Fruit fly (Drosophila melanogaster) whole organism, wandering third instar larva: ENCODE results near the gene CG5180.

ENCODE experiments used
- Abd-B ChIP-seq: fragments of >200 bp; optimal IDR thresholded peaks from 2 replicates; lab custom pipeline; 2017; ENCODE audit warnings: missing biosample characterization, missing genetic modification characterization
- CG32264 ChIP-seq: fragments of 200-800 bp; sonication (Bioruptor generic); optimal IDR thresholded peaks from 2 replicates; lab custom pipeline; 2016; ENCODE audit warnings: missing biosample characterization, missing genetic modification characterization
- CG9705 ChIP-seq: fragments of 200-800 bp; sonication (Bioruptor generic); optimal IDR thresholded peaks from 2 replicates; lab custom pipeline; 2018; ENCODE audit warnings: missing biosample characterization, mild to moderate bottlenecking, missing genetic modification characterization
- CrebA ChIP-seq: fragments of 200-800 bp; sonication (Bioruptor generic); optimal IDR thresholded peaks from 2 replicates; lab custom pipeline; 2016; ENCODE audit warnings: missing biosample characterization, mild to moderate bottlenecking, missing genetic modification characterization, borderline replicate concordance
- Dfd ChIP-seq: fragments of >200 bp; optimal IDR thresholded peaks from 2 replicates; lab custom pipeline; 2017; ENCODE audit warnings: missing biosample characterization, missing genetic modification characterization
- Dif ChIP-seq: fragments of 200-275, 200-300 bp; sonication (Bioruptor generic); optimal IDR thresholded peaks from 2 replicates; lab custom pipeline; 2018; ENCODE audit warnings: missing biosample characterization, missing genetic modification characterization; ENCODE audit not compliant: partially characterized antibody
- GATAd ChIP-seq: sonication (Bioruptor generic); optimal IDR thresholded peaks from 2 replicates; lab custom pipeline; 2016; ENCODE audit warnings: missing biosample characterization, missing genetic modification characterization
- HLH106 ChIP-seq: fragments of 200-800 bp; optimal IDR thresholded peaks from 3 replicates; lab custom pipeline; 2019; ENCODE audit warnings: missing biosample characterization, mild to moderate bottlenecking, missing genetic modification characterization, moderate library complexity
- Hnf4 ChIP-seq: fragments of 200-800 bp; sonication (Bioruptor generic); optimal IDR thresholded peaks from 2 replicates; lab custom pipeline; 2016; ENCODE audit warnings: missing biosample characterization, mild to moderate bottlenecking, missing genetic modification characterization
- Hr78 ChIP-seq: fragments of >200 bp; optimal IDR thresholded peaks from 2 replicates; lab custom pipeline; 2017; ENCODE audit warnings: missing biosample characterization, missing genetic modification characterization
- Hr83 ChIP-seq: fragments of 200-300 bp; sonication (Bioruptor generic); optimal IDR thresholded peaks from 2 replicates; lab custom pipeline; 2016; ENCODE audit warnings: missing biosample characterization, mild to moderate bottlenecking, missing genetic modification characterization, moderate library complexity; ENCODE audit not compliant: poor library complexity, severe bottlenecking
- Jra ChIP-seq: sonication (Bioruptor generic); optimal IDR thresholded peaks from 2 replicates; lab custom pipeline; 2016; ENCODE audit warnings: missing biosample characterization, missing genetic modification characterization
- Mio ChIP-seq: sonication (Bioruptor generic); optimal IDR thresholded peaks from 2 replicates; lab custom pipeline; 2016; ENCODE audit warnings: missing biosample characterization, missing genetic modification characterization
- Myc ChIP-seq: fragments of >200 bp; optimal IDR thresholded peaks from 2 replicates; lab custom pipeline; 2017
- N ChIP-seq: fragments of >200 bp; optimal IDR thresholded peaks from 2 replicates; lab custom pipeline; 2018; ENCODE audit warnings: missing biosample characterization, missing external identifiers, missing genetic modification characterization
- OdsH ChIP-seq: fragments of 200-800 bp; sonication (Bioruptor generic); optimal IDR thresholded peaks from 2 replicates; lab custom pipeline; 2016; ENCODE audit warnings: missing biosample characterization, mild to moderate bottlenecking, missing genetic modification characterization
- Rel ChIP-seq, 2 experiments: fragments of 200-800 bp; sonication (Bioruptor generic) in 1 of 2; optimal IDR thresholded peaks; 2 replicates in 1 of 2; 3 replicates in 1 of 2; lab custom pipeline; 2016 to 2019; ENCODE audit warnings: mild to moderate bottlenecking in 2 of 2, missing biosample characterization in 2 of 2, missing genetic modification characterization in 2 of 2, moderate library complexity in 1 of 2
- Sp1 ChIP-seq: fragments of 200-800 bp; sonication (Bioruptor generic); optimal IDR thresholded peaks from 3 replicates; lab custom pipeline; 2019; ENCODE audit warnings: missing biosample characterization, mild to moderate bottlenecking, missing genetic modification characterization, moderate library complexity
- Vsx2 ChIP-seq: fragments of 200-300, 225-300 bp; sonication (Bioruptor generic); optimal IDR thresholded peaks from 2 replicates; lab custom pipeline; 2018; ENCODE audit warnings: missing biosample characterization, missing genetic modification characterization; ENCODE audit not compliant: partially characterized antibody
- br ChIP-seq: fragments of 200-800 bp; sonication (Bioruptor generic); optimal IDR thresholded peaks from 2 replicates; lab custom pipeline; 2016; ENCODE audit warnings: missing biosample characterization, missing genetic modification characterization
- brk ChIP-seq: fragments of 200-800 bp; sonication (Bioruptor generic); optimal IDR thresholded peaks from 2 replicates; lab custom pipeline; 2016; ENCODE audit warnings: missing biosample characterization, mild to moderate bottlenecking, missing genetic modification characterization
- dl ChIP-seq, 2 experiments: fragments of 175-275, 200-275 bp in 1 of 2; fragments of 200-275 bp in 1 of 2; sonication (Bioruptor generic); optimal IDR thresholded peaks; lab custom pipeline; 2018; ENCODE audit warnings: mild to moderate bottlenecking in 2 of 2, missing biosample characterization in 2 of 2, missing genetic modification characterization in 2 of 2, moderate library complexity in 2 of 2; ENCODE audit not compliant: partially characterized antibody in 2 of 2, insufficient read depth in 1 of 2
- dmrt93B ChIP-seq: fragments of 200-800 bp; sonication (Bioruptor generic); optimal IDR thresholded peaks from 2 replicates; lab custom pipeline; 2018; ENCODE audit warnings: missing biosample characterization, mild to moderate bottlenecking, missing genetic modification characterization
- dsf ChIP-seq: sonication (Bioruptor generic); optimal IDR thresholded peaks from 2 replicates; lab custom pipeline; 2016; ENCODE audit warnings: missing biosample characterization, missing genetic modification characterization, borderline replicate concordance
- ey ChIP-seq: fragments of 200-800 bp; sonication (Bioruptor generic); optimal IDR thresholded peaks from 2 replicates; lab custom pipeline; 2016; ENCODE audit warnings: missing biosample characterization, missing genetic modification characterization
- foxo ChIP-seq, 2 experiments: fragments of 200-800 bp; sonication (Bioruptor generic); optimal IDR thresholded peaks; 2 replicates in 1 of 2; 3 replicates in 1 of 2; lab custom pipeline; 2016 to 2017; ENCODE audit warnings: missing biosample characterization in 2 of 2, missing genetic modification characterization in 2 of 2
- fru ChIP-seq: fragments of 200-800 bp; sonication (Bioruptor generic); optimal IDR thresholded peaks from 3 replicates; lab custom pipeline; 2016; ENCODE audit warnings: missing biosample characterization, mild to moderate bottlenecking, missing genetic modification characterization
- h ChIP-seq: fragments of 200-800 bp; sonication (Bioruptor generic); optimal IDR thresholded peaks from 3 replicates; lab custom pipeline; 2016; ENCODE audit warnings: missing biosample characterization, mild to moderate bottlenecking, missing genetic modification characterization
- jim ChIP-seq: fragments of 175-275, 200-325 bp; sonication (Bioruptor generic); optimal IDR thresholded peaks from 2 replicates; lab custom pipeline; 2016; ENCODE audit warnings: missing biosample characterization, mild to moderate bottlenecking, missing genetic modification characterization
- lola ChIP-seq: fragments of >200 bp; optimal IDR thresholded peaks from 2 replicates; lab custom pipeline; 2017; ENCODE audit warnings: missing biosample characterization, missing genetic modification characterization
- pan ChIP-seq: fragments of >200 bp; optimal IDR thresholded peaks from 2 replicates; lab custom pipeline; 2017
- psq ChIP-seq: fragments of 200-800 bp; sonication (Bioruptor generic); optimal IDR thresholded peaks from 3 replicates; lab custom pipeline; 2017; ENCODE audit warnings: missing biosample characterization, mild to moderate bottlenecking, missing genetic modification characterization, moderate library complexity
- rgr ChIP-seq: fragments of 200-800 bp; sonication (Bioruptor generic); optimal IDR thresholded peaks from 3 replicates; lab custom pipeline; 2016; ENCODE audit warnings: missing biosample characterization, mild to moderate bottlenecking, missing genetic modification characterization
- sage ChIP-seq: fragments of 200-800 bp; sonication (Bioruptor generic); optimal IDR thresholded peaks from 2 replicates; lab custom pipeline; 2016; ENCODE audit warnings: missing biosample characterization, mild to moderate bottlenecking, missing genetic modification characterization
- sv ChIP-seq: fragments of 200-800 bp; sonication (Bioruptor generic); optimal IDR thresholded peaks from 3 replicates; lab custom pipeline; 2016; ENCODE audit warnings: missing biosample characterization, missing genetic modification characterization
- tai ChIP-seq: sonication (Bioruptor generic); optimal IDR thresholded peaks from 2 replicates; lab custom pipeline; 2016; ENCODE audit warnings: missing biosample characterization, missing genetic modification characterization
- usp ChIP-seq: fragments of >200 bp; optimal IDR thresholded peaks from 2 replicates; lab custom pipeline; 2017; ENCODE audit warnings: missing biosample characterization, missing genetic modification characterization
- woc ChIP-seq: sonication (Bioruptor generic); optimal IDR thresholded peaks from 2 replicates; lab custom pipeline; 2016; ENCODE audit warnings: missing biosample characterization, mild to moderate bottlenecking, missing genetic modification characterization

Gene CG5180

DNA sequence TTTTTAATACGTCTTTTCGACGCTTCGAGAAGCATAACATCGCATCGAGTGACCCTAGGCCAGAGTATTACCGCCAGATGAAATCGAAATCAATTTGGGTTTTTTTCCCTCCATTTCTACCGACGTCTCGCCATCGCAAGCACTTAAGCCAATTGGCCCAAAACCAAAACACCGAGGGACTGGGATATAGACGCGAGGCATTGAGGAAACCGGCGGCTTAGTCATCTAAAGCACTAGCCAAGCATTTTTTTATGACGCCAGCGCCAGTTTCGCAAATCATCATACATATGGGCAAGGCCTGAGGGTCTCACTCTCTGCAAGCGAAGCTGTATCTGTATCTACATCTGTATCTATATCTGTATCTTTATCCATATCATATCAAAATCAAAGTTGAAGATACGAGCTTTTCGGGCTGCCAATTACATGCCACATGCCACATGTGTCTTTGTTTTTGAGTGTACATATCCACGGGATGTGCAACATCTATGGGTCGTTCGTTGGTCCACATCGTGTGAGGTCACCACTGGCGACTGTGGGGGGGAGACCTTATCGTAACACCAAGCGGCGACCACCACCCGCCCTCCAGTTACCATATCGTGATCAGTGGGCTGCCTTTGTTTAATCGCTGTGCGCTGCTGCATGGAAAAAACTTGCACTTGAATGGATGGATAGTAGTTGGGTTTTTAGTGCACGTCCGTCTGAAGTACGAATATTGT lies 9.9 kb downstream of the CG5180 start:
- no peak for TF ChIP-seq rgr (GFP tag; lab: Kevin White, UChicago)
- TF ChIP-seq dmrt93B: no peak
- no peak for TF ChIP-seq GATAd (GFP tag; lab: Kevin White, UChicago)
- TF ChIP-seq dsf (GFP tag; lab: Kevin White, UChicago): no peak
- TF ChIP-seq sage (GFP tag; lab: Kevin White, UChicago): no peak
- TF ChIP-seq Hnf4 (GFP tag; lab: Kevin White, UChicago): no peak
- TF ChIP-seq CG32264: no peak
- TF ChIP-seq jim: no peak
- TF ChIP-seq N: no peak
- no peak for TF ChIP-seq HLH106 (tag; lab: Kevin White, UChicago)
- TF ChIP-seq foxo (GFP tag; optimal IDR thresholded peaks at IDR 0.05; lab: Kevin White, UChicago): no peak
- no peak for TF ChIP-seq ey
- TF ChIP-seq Sp1 (GFP tag; lab: Kevin White, UChicago): no peak
- TF ChIP-seq Abd-B (GFP tag; lab: Kevin White, UChicago): no peak
- no peak for TF ChIP-seq Dif (GFP tag; lab: Kevin White, UChicago)
- TF ChIP-seq h (GFP tag; lab: Kevin White, UChicago): no peak

- TF ChIP-seq brk: no peak
- no peak for TF ChIP-seq jim
- TF ChIP-seq GATAd (GFP tag; lab: Kevin White, UChicago): no peak
- no peak for TF ChIP-seq rgr (GFP tag; lab: Kevin White, UChicago)
These were observed 15.6 kb downstream of the CG5180 start for dm6 chr3R:20573326-20573725.

DNA sequence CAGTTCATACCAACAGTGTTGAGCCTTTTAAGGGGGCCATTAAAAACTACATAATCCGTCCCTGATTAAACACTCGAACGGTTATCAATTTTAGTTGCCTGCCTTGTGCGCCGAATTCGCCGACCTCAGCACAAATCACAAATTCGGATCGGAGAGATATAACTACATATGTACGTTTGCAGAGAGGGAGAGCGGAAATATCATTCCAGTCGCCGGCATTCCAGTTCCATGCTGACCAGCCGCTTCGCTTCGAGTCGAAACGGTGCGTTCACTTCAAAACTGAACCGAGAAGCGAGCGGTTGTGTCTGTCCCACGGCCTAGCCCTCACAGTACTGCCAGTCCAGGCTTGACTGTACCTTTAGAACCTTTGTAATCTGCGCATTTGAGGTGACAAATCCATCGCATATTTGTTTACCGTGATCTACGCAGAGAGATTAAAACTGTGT lies 16.8 kb downstream of the CG5180 start:
- peak; percentile 3 for TF ChIP-seq ey
- no peak for TF ChIP-seq Hnf4 (GFP tag; lab: Kevin White, UChicago)
- no peak for TF ChIP-seq brk
- TF ChIP-seq Myc (lab: Kevin White, UChicago): peak; percentile 15
- peak; percentile 73 for TF ChIP-seq Dif (GFP tag; lab: Kevin White, UChicago)
- TF ChIP-seq lola (GFP tag; lab: Kevin White, UChicago): no peak
- no peak for TF ChIP-seq N
- no peak for TF ChIP-seq OdsH (GFP tag; lab: Kevin White, UChicago)
- TF ChIP-seq psq (GFP tag; lab: Kevin White, UChicago): no peak
- TF ChIP-seq dsf (GFP tag; lab: Kevin White, UChicago): no peak
- TF ChIP-seq CG9705 (GFP tag; lab: Kevin White, UChicago): no peak
- TF ChIP-seq Hr83 (GFP tag; lab: Kevin White, UChicago): peak; percentile 80
- TF ChIP-seq pan (lab: Kevin White, UChicago): no peak
- TF ChIP-seq Rel (GFP tag; optimal IDR thresholded peaks at IDR 0.05; lab: Kevin White, UChicago): no peak
- peak; percentile 14 for TF ChIP-seq Rel (tag; optimal IDR thresholded peaks at IDR 0.05; lab: Kevin White, UChicago)
- TF ChIP-seq foxo (GFP tag; optimal IDR thresholded peaks at IDR 0.05; lab: Kevin White, UChicago): peak in 1 of 2 experiments; percentile 47
- no peak for TF ChIP-seq dmrt93B
- no peak for TF ChIP-seq Abd-B (GFP tag; lab: Kevin White, UChicago)
- no peak for TF ChIP-seq br
- no peak for TF ChIP-seq CrebA (GFP tag; lab: Kevin White, UChicago)
- no peak for TF ChIP-seq tai (GFP tag; lab: Kevin White, UChicago)
- no peak for TF ChIP-seq CG32264
- no peak for TF ChIP-seq fru (GFP tag; lab: Kevin White, UChicago)
- no peak for TF ChIP-seq sv (GFP tag; lab: Kevin White, UChicago)
- TF ChIP-seq jim: no peak
- no peak for TF ChIP-seq usp (GFP tag; lab: Kevin White, UChicago)
- no peak for TF ChIP-seq Hr78
- no peak for TF ChIP-seq dl (GFP tag; optimal IDR thresholded peaks at IDR 0.05; lab: Kevin White, UChicago; ENCODE audit: insufficient read depth in 1 of 2, partially characterized antibody in 2 of 2)
- TF ChIP-seq HLH106 (tag; lab: Kevin White, UChicago): no peak
- no peak for TF ChIP-seq h (GFP tag; lab: Kevin White, UChicago)
- TF ChIP-seq Sp1 (GFP tag; lab: Kevin White, UChicago): peak; percentile 48
- TF ChIP-seq sage (GFP tag; lab: Kevin White, UChicago): no peak
- no peak for TF ChIP-seq Vsx2 (GFP tag; lab: Kevin White, UChicago)
- TF ChIP-seq woc (GFP tag; lab: Kevin White, UChicago): no peak
- no peak for TF ChIP-seq Dfd (GFP tag; lab: Kevin White, UChicago)
- TF ChIP-seq rgr (GFP tag; lab: Kevin White, UChicago): peak; percentile 37
- no peak for TF ChIP-seq Mio (GFP tag; lab: Kevin White, UChicago)
- no peak for TF ChIP-seq Jra
- no peak for TF ChIP-seq GATAd (GFP tag; lab: Kevin White, UChicago)
